Worm (Caenorhabditis elegans): ENCODE measurements around the gene F20B6.10.

F20B6.10 gene

DNA sequence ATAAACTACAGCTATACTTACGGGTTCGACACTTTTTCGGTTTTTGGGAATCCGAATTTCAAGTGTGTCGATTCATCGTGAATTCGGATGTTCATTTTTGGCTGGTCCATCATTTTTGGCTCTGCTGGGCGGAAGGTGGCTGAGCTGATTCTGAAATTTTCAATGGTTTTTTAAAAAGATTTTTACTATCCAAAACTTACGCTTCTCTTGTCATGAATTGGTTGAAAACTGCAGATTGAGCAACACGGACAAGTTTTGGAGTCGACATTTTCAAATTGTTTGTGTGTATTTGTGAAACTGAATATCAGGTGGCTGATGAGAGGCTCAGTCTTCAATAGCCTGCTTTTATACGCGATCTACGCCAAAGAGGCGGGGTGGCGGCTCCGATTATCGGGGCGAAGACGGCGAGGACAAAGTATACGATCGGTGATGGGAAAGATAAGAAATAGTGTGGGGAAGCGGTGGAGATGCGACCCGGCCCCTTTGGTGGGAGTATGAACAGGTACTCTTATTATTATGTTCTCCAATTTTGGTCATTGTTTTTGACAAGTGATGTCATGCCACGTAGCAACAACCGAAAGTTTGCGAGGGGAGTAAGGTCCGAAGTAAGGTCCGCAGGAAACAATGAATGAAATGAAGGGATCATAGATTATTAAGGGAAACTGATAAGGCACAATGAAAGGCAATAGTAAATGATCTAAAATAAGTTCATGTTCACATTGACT lies 30.0 kb upstream of the F20B6.10 start, which contains the start of gene F48D6.4:
Gene F48D6.4 (minus strand): TSS at position 346 of the 725 bp plus-strand sequence.
- TF ChIP-seq mes-4 (tag; optimal IDR thresholded peaks at IDR 0.05) (no peak), tlf-1 (GFP tag; optimal IDR thresholded peaks at IDR 0.05) (peak; percentile 17), nhr-80 (tag; optimal IDR thresholded peaks at IDR 0.05) (peak; percentile 66), ztf-6 (GFP tag; IDR thresholded peaks at IDR 0.05) (no peak), B0336.3 (GFP tag; IDR thresholded peaks at IDR 0.05) (0 out of 2 replicates have a peak, but pooled peaks have one; percentile 2)

DNA sequence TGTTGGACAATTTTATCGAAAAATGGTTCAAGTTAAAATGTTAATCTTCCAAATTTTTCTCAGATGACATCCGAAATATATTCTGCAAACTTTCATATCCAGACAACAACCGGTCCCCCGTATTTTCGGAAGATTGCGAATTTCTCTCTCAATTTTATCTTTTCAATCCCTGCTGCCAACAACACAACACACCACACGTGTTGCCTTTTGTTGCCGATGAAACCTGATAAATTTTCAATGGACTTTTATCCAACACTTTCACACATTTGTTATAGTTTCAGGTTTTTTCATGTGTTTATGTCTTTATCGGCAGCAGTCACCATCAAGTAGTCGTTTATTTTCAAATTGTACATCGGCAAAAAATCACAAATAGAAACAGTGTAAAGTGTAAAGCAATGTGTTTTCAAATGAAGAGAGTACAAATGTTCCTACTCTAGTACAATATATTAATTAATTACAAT lies 29.3 kb upstream of the F20B6.10 start:
- TF ChIP-seq pbrm-1 (GFP tag; IDR thresholded peaks at IDR 0.05) (0 out of 2 replicates have a peak, but pooled peaks have one; percentile 37), die-1 (tag; optimal IDR thresholded peaks at IDR 0.05) (no peak), attf-5 (GFP tag; optimal IDR thresholded peaks at IDR 0.05) (peak; percentile 2), Y53F4B.3 (GFP tag; IDR thresholded peaks at IDR 0.05) (no peak), ekl-4 (GFP tag; IDR thresholded peaks at IDR 0.05) (0 out of 2 replicates have a peak, but pooled peaks have one; percentile 30), somi-1 (GFP tag; optimal IDR thresholded peaks at IDR 0.05) (peak; percentile 25), atf-7 (tag; optimal IDR thresholded peaks at IDR 0.05) (peak; percentile 40), F33H1.4 (GFP tag; IDR thresholded peaks at IDR 0.05) (no peak), let-526 (GFP tag; IDR thresholded peaks at IDR 0.05) (0 out of 2 replicates have a peak, but pooled peaks have one; percentile 4), tlf-1 (GFP tag; optimal IDR thresholded peaks at IDR 0.05) (peak; percentile 49), ztf-22 (GFP tag; optimal IDR thresholded peaks at IDR 0.05) (no peak), madf-3 (GFP tag; IDR thresholded peaks at IDR 0.05) (0 out of 2 replicates have a peak, but pooled peaks have one; percentile 38), lir-1 (GFP tag; conservative IDR thresholded peaks at IDR 0.05) (0 out of 2 replicates have a peak, but pooled peaks have one; percentile 46), gei-17 (GFP tag; optimal IDR thresholded peaks at IDR 0.05) (peak; percentile 38), ama-1 (optimal IDR thresholded peaks at IDR 0.05) (peak; percentile 46), ama-1 (GFP tag; optimal IDR thresholded peaks at IDR 0.05) (no peak), repo-1 (tag; optimal IDR thresholded peaks at IDR 0.05) (peak; percentile 89), ztf-25 (GFP tag; IDR thresholded peaks at IDR 0.05) (0 out of 2 replicates have a peak, but pooled peaks have one; percentile 15), B0336.3 (GFP tag; IDR thresholded peaks at IDR 0.05) (peak; percentile 86), nfyb-1 (GFP tag; IDR thresholded peaks at IDR 0.05) (0 out of 2 replicates have a peak, but pooled peaks have one; percentile 37), ceh-58 (GFP tag; IDR thresholded peaks at IDR 0.05) (no peak), K12H6.12 (tag; optimal IDR thresholded peaks at IDR 0.05) (no peak), dox-1 (GFP tag; IDR thresholded peaks at IDR 0.05) (peak; percentile 65), hlh-12 (tag; optimal IDR thresholded peaks at IDR 0.05) (no peak), nhr-90 (tag; optimal IDR thresholded peaks at IDR 0.05) (peak; percentile 18), ztf-26 (tag; optimal IDR thresholded peaks at IDR 0.05) (peak; percentile 24), K11D2.4 (GFP tag; IDR thresholded peaks at IDR 0.05) (0 out of 2 replicates have a peak, but pooled peaks have one; percentile 10), nhr-80 (tag; optimal IDR thresholded peaks at IDR 0.05) (peak; percentile 53), cebp-1 (GFP tag; IDR thresholded peaks at IDR 0.05) (no peak), cebp-1 (tag; optimal IDR thresholded peaks at IDR 0.05) (peak; percentile 57), C06A6.2 (GFP tag; conservative IDR thresholded peaks at IDR 0.05) (0 out of 2 replicates have a peak, but pooled peaks have one; percentile 38), lin-40 (tag; optimal IDR thresholded peaks at IDR 0.05) (peak; percentile 40), tbp1 (GFP tag; optimal IDR thresholded peaks at IDR 0.05) (peak; percentile 49), Y56A3A.18 (GFP tag; IDR thresholded peaks at IDR 0.05) (no peak), chd-7 (tag; optimal IDR thresholded peaks at IDR 0.05) (peak; percentile 46), F52B5.7 (tag; optimal IDR thresholded peaks at IDR 0.05) (no peak), lin-26 (GFP tag; IDR thresholded peaks at IDR 0.05) (0 out of 2 replicates have a peak, but pooled peaks have one; percentile 12), Y53G8AR.9 (GFP tag; conservative IDR thresholded peaks at IDR 0.05) (0 out of 2 replicates have a peak, but pooled peaks have one; percentile 56)
